Fruit fly (Drosophila melanogaster) whole organism, embryonic: ENCODE data around the gene CG46523.

Experiments used
- Aef1 ChIP-seq: fragments of 200-800 bp; sonication (Bioruptor generic); IDR thresholded peaks from 3 replicates; pipeline ENCODE4 v1.3.6; 2022; ENCODE audit warnings: missing biosample characterization, missing genetic modification characterization
- CG10147 ChIP-seq: fragments of 200-800 bp; sonication (Bioruptor generic); optimal IDR thresholded peaks from 2 replicates; lab custom pipeline; 2019; ENCODE audit warnings: missing biosample characterization, mild to moderate bottlenecking, missing genetic modification characterization, moderate library complexity
- CG10267 ChIP-seq: fragments of 200-800 bp; sonication (Bioruptor generic); optimal IDR thresholded peaks from 2 replicates; lab custom pipeline; 2018; ENCODE audit warnings: missing biosample characterization, mild to moderate bottlenecking, missing genetic modification characterization, moderate library complexity
- CG10274 ChIP-seq: fragments of 200-800 bp; sonication (Bioruptor generic); optimal IDR thresholded peaks from 3 replicates; lab custom pipeline; 2017; ENCODE audit warnings: missing biosample characterization, mild to moderate bottlenecking, missing genetic modification characterization
- CG10462 ChIP-seq: fragments of 200-800 bp; sonication (Bioruptor generic); optimal IDR thresholded peaks from 2 replicates; lab custom pipeline; 2016; ENCODE audit warnings: missing biosample characterization, missing genetic modification characterization
- CG11093 ChIP-seq: fragments of 200-800 bp; sonication (Bioruptor generic); IDR thresholded peaks from 3 replicates; pipeline ENCODE4 v1.3.6; 2022; ENCODE audit warnings: missing biosample characterization, missing genetic modification characterization
- CG11695 ChIP-seq: fragments of 200-800 bp; sonication (Bioruptor generic); IDR thresholded peaks from 3 replicates; pipeline ENCODE4 v1.3.6; 2022; ENCODE audit warnings: missing biosample characterization, missing genetic modification characterization
- CG12155 ChIP-seq: fragments of 200-800 bp; sonication (Bioruptor generic); optimal IDR thresholded peaks from 3 replicates; lab custom pipeline; 2016; ENCODE audit warnings: missing biosample characterization, missing genetic modification characterization
- CG12391 ChIP-seq: fragments of 200-800 bp; sonication (Bioruptor generic); optimal IDR thresholded peaks from 3 replicates; lab custom pipeline; 2018; ENCODE audit warnings: missing biosample characterization, mild to moderate bottlenecking, missing genetic modification characterization, moderate library complexity
- CG13123 ChIP-seq: fragments of 200-800 bp; sonication (Bioruptor generic); optimal IDR thresholded peaks from 2 replicates; lab custom pipeline; 2016; ENCODE audit warnings: missing biosample characterization, missing genetic modification characterization
- CG14710 ChIP-seq: fragments of 200-800 bp; sonication (Bioruptor generic); optimal IDR thresholded peaks from 3 replicates; lab custom pipeline; 2019; ENCODE audit warnings: missing biosample characterization, mild to moderate bottlenecking, missing genetic modification characterization, moderate library complexity
- CG16813 ChIP-seq: fragments of 200-800 bp; sonication (Bioruptor generic); IDR thresholded peaks from 3 replicates; pipeline ENCODE4 v1.3.6; 2022; ENCODE audit warnings: missing biosample characterization, missing genetic modification characterization; ENCODE audit not compliant: partially characterized antibody
- CG17328 ChIP-seq: fragments of 200-800 bp; sonication (Bioruptor generic); IDR thresholded peaks from 2 replicates; pipeline ENCODE4 v1.3.6; 2022; ENCODE audit warnings: missing biosample characterization, missing genetic modification characterization
- CG17568 ChIP-seq: fragments of 200-800 bp; sonication (Bioruptor generic); optimal IDR thresholded peaks from 2 replicates; lab custom pipeline; 2018; ENCODE audit warnings: missing biosample characterization, mild to moderate bottlenecking, missing genetic modification characterization, moderate library complexity
- CG30431 ChIP-seq: fragments of 200-800 bp; sonication (Bioruptor generic); optimal IDR thresholded peaks from 2 replicates; lab custom pipeline; 2017; ENCODE audit warnings: missing biosample characterization, missing genetic modification characterization
- CG3847 ChIP-seq: fragments of 200-800 bp; sonication (Bioruptor generic); IDR thresholded peaks from 2 replicates; pipeline ENCODE4 v1.3.6; 2022; ENCODE audit warnings: missing biosample characterization, missing genetic modification characterization
- CG4424 ChIP-seq: fragments of 200-800 bp; sonication (Bioruptor generic); optimal IDR thresholded peaks from 3 replicates; lab custom pipeline; 2016; ENCODE audit warnings: missing biosample characterization, missing genetic modification characterization
- CG6683 ChIP-seq: fragments of 200-800 bp; sonication (Bioruptor generic); optimal IDR thresholded peaks from 2 replicates; lab custom pipeline; 2017; ENCODE audit warnings: missing biosample characterization, mild to moderate bottlenecking, missing genetic modification characterization, missing genetic modification reagents
- CG8089 ChIP-seq: fragments of 200-800 bp; sonication (Bioruptor generic); optimal IDR thresholded peaks from 3 replicates; lab custom pipeline; 2016; ENCODE audit warnings: missing biosample characterization, missing genetic modification characterization
- CG8765 ChIP-seq: fragments of 200-800 bp; sonication (Bioruptor generic); IDR thresholded peaks from 2 replicates; pipeline ENCODE4 v1.3.6; 2022; ENCODE audit warnings: missing biosample characterization, missing genetic modification characterization
- Dll ChIP-seq: fragments of 200-800 bp; sonication (Bioruptor generic); IDR thresholded peaks from 4 replicates; pipeline ENCODE4 v1.3.6; 2022; ENCODE audit warnings: missing biosample characterization, missing genetic modification characterization; ENCODE audit not compliant: partially characterized antibody
- Eip74EF ChIP-seq, 2 experiments: fragments of 200-800 bp in 1 of 2; fragments of >200 bp in 1 of 2; sonication (Bioruptor generic) in 1 of 2; optimal IDR thresholded peaks; 2 replicates each; lab custom pipeline; 2017 to 2019; ENCODE audit warnings: missing biosample characterization in 2 of 2, missing genetic modification characterization in 2 of 2, mild to moderate bottlenecking in 1 of 2, moderate library complexity in 1 of 2
- Elba2 ChIP-seq: fragments of 200-800 bp; sonication (Bioruptor generic); optimal IDR thresholded peaks from 3 replicates; lab custom pipeline; 2016; ENCODE audit warnings: missing biosample characterization, missing genetic modification characterization
- Fer1 ChIP-seq: fragments of 200-800 bp; sonication (Bioruptor generic); optimal IDR thresholded peaks from 2 replicates; lab custom pipeline; 2017; ENCODE audit warnings: missing biosample characterization, mild to moderate bottlenecking, missing genetic modification characterization
- HHEX ChIP-seq: fragments of 200-800 bp; sonication (Bioruptor generic); optimal IDR thresholded peaks from 3 replicates; lab custom pipeline; 2017; ENCODE audit warnings: missing biosample characterization, mild to moderate bottlenecking, missing genetic modification characterization, missing genetic modification reagents
- Hey ChIP-seq: fragments of 200-800 bp; sonication (Bioruptor generic); optimal IDR thresholded peaks from 3 replicates; lab custom pipeline; 2018; ENCODE audit warnings: missing biosample characterization, mild to moderate bottlenecking, missing genetic modification characterization
- Mad ChIP-seq: fragments of 200-800 bp; sonication (Bioruptor generic); optimal IDR thresholded peaks from 2 replicates; lab custom pipeline; 2016; ENCODE audit warnings: missing biosample characterization, missing genetic modification characterization
- Med ChIP-seq: fragments of 200-800 bp; sonication (Bioruptor generic); peaks from one replicate; lab custom pipeline; 2016; ENCODE audit warnings: missing biosample characterization, missing genetic modification characterization, mild to moderate bottlenecking, inconsistent platforms, moderate library complexity
- Myb ChIP-seq: fragments of 200-800 bp; sonication (Bioruptor generic); optimal IDR thresholded peaks from 2 replicates; lab custom pipeline; 2016; ENCODE audit warnings: missing biosample characterization, missing genetic modification characterization
- Oli ChIP-seq: fragments of 200-800 bp; sonication (Bioruptor generic); optimal IDR thresholded peaks from 2 replicates; lab custom pipeline; 2018; ENCODE audit warnings: missing biosample characterization, mild to moderate bottlenecking, missing genetic modification characterization, moderate library complexity
- Ssrp ChIP-seq: fragments of 200-800 bp; sonication (Bioruptor generic); optimal IDR thresholded peaks from 2 replicates; lab custom pipeline; 2018; ENCODE audit warnings: missing biosample characterization, mild to moderate bottlenecking, missing genetic modification characterization, moderate library complexity
- Taf1 ChIP-seq: fragments of 200-800 bp; sonication (Bioruptor generic); IDR thresholded peaks from 2 replicates; pipeline ENCODE4 v1.3.6; 2022; ENCODE audit warnings: missing biosample characterization, missing genetic modification characterization
- abd-A ChIP-seq: fragments of 200-800 bp; sonication (Bioruptor generic); optimal IDR thresholded peaks from 3 replicates; lab custom pipeline; 2019; ENCODE audit warnings: missing biosample characterization, mild to moderate bottlenecking, missing genetic modification characterization, moderate library complexity
- aop ChIP-seq: fragments of 200-800 bp; sonication (Bioruptor generic); IDR thresholded peaks from 2 replicates; pipeline ENCODE4 v1.3.6; 2022; ENCODE audit warnings: missing biosample characterization, missing genetic modification characterization
- croc ChIP-seq: fragments of 200-800 bp; sonication (Bioruptor generic); conservative IDR thresholded peaks from 3 replicates; pipeline ENCODE4 v1.3.6; 2022; ENCODE audit warnings: missing biosample characterization, missing genetic modification characterization
- ewg ChIP-seq: fragments of 200-800 bp; sonication (Bioruptor generic); optimal IDR thresholded peaks from 3 replicates; lab custom pipeline; 2017; ENCODE audit warnings: mild to moderate bottlenecking, missing biosample characterization, missing genetic modification reagents, missing genetic modification characterization
- eyg ChIP-seq: fragments of 200-800 bp; sonication (Bioruptor generic); optimal IDR thresholded peaks from 3 replicates; lab custom pipeline; 2016; ENCODE audit warnings: missing biosample characterization, missing genetic modification characterization
- fru ChIP-seq: fragments of >200 bp; optimal IDR thresholded peaks from 2 replicates; lab custom pipeline; 2017
- gcm ChIP-seq: fragments of 200-800 bp; sonication (Bioruptor generic); optimal IDR thresholded peaks from 2 replicates; lab custom pipeline; 2019; ENCODE audit warnings: missing biosample characterization, mild to moderate bottlenecking, missing genetic modification characterization, moderate library complexity
- gem ChIP-seq: fragments of 200-800 bp; sonication (Bioruptor generic); optimal IDR thresholded peaks from 2 replicates; lab custom pipeline; 2019; ENCODE audit warnings: missing biosample characterization, mild to moderate bottlenecking, missing genetic modification characterization, moderate library complexity
- grau ChIP-seq: fragments of 200-800 bp; optimal IDR thresholded peaks from 3 replicates; lab custom pipeline; 2019; ENCODE audit warnings: missing biosample characterization, mild to moderate bottlenecking, missing genetic modification characterization, moderate library complexity
- gsb ChIP-seq: fragments of 200-800 bp; sonication (Bioruptor generic); IDR thresholded peaks from 2 replicates; pipeline ENCODE4 v1.3.6; 2022; ENCODE audit warnings: missing biosample characterization, missing genetic modification characterization
- mld ChIP-seq: fragments of 200-800 bp; sonication (Bioruptor generic); IDR thresholded peaks from 3 replicates; pipeline ENCODE4 v1.3.6; 2022; ENCODE audit warnings: missing biosample characterization, missing genetic modification characterization; ENCODE audit not compliant: partially characterized antibody
- pb ChIP-seq: fragments of 200-800 bp; sonication (Bioruptor generic); optimal IDR thresholded peaks from 3 replicates; lab custom pipeline; 2016; ENCODE audit warnings: missing biosample characterization, missing genetic modification characterization
- pita ChIP-seq: fragments of 200-800 bp; sonication (Bioruptor generic); optimal IDR thresholded peaks from 2 replicates; lab custom pipeline; 2017; ENCODE audit warnings: missing biosample characterization, mild to moderate bottlenecking, missing genetic modification characterization
- sc ChIP-seq, 3 experiments: fragments of >200 bp in 2 of 3; fragments of 200-800 bp in 1 of 3; sonication (Bioruptor generic) in 1 of 3; optimal IDR thresholded peaks; 2 replicates in 2 of 3; 3 replicates in 1 of 3; lab custom pipeline; 2017; ENCODE audit warnings: mild to moderate bottlenecking in 1 of 3, missing biosample characterization in 1 of 3, missing genetic modification characterization in 1 of 3, missing genetic modification reagents in 1 of 3
- sob ChIP-seq: fragments of 200-800 bp; sonication (Bioruptor generic); IDR thresholded peaks from 2 replicates; pipeline ENCODE4 v1.3.6; 2022; ENCODE audit warnings: missing biosample characterization, missing genetic modification characterization
- stc ChIP-seq: fragments of 200-800 bp; sonication (Bioruptor generic); IDR thresholded peaks from 2 replicates; pipeline ENCODE4 v1.3.6; 2022; ENCODE audit warnings: missing biosample characterization, missing genetic modification characterization
- vnd ChIP-seq: fragments of 200-800 bp; sonication (Bioruptor generic); IDR thresholded peaks from 3 replicates; pipeline ENCODE4 v1.3.6; 2022; ENCODE audit warnings: missing biosample characterization, missing genetic modification characterization; ENCODE audit not compliant: partially characterized antibody

CG46523 gene

DNA sequence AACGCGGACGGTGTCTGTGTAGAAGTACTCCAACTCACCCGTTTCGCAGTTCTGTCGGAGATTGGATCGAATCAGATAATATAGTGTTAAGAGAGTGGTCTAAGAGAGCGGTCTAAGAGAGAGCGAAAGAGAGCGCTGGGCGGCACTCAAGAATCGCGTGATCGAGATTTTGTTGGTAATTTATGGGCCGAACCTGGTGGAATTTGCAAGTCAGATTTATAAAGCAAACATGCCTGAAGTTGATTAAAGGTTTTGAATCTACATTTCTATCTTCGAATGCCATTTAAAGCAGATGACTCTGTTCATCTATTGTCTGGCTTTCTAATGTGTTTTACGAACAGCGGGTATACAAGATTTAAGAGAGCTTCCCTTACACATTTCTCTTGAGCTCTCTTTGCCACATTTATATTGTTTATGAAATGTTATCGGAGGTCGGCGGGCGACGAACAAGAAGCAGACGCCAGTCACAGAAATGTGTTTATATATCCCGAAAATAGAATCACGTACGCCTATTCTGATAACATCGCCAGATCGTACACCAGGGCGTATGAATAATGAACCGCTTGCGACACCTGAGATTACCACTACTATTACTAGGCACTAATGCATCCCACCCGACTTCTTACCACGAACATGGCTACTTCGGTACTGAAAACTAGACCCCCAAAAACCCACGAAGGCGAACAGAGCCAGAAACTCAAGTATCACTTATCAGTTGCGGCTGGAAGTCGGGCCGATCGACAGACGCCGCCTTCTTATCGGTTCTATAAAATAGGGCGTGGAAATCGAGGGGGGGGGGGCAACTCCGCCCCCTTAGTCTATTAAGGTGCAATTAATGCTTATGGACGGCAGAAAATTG lies 28.8 kb upstream of the CG46523 start (continued):
- no peak for TF ChIP-seq vnd (GFP tag; lab: Robert Waterston, UW)
- no peak for TF ChIP-seq Taf1 (GFP tag; lab: Robert Waterston, UW)
- TF ChIP-seq CG12391 (tag; lab: Kevin White, UChicago) = no peak
- peak; percentile 60; the same call in 1 of the 4 replicates for TF ChIP-seq Dll (GFP tag; lab: Robert Waterston, UW)
- TF ChIP-seq Mad (GFP tag; lab: Kevin White, UChicago) = no peak
- no peak for TF ChIP-seq gsb (GFP tag; lab: Robert Waterston, UW)
- no peak for TF ChIP-seq croc (GFP tag; lab: Robert Waterston, UW)
- no peak for TF ChIP-seq stc
- TF ChIP-seq CG17328 (GFP tag; lab: Robert Waterston, UW) = no peak
- peak; percentile 6 for TF ChIP-seq Fer1 (GFP tag; lab: Kevin White, UChicago)
- TF ChIP-seq CG17568 = no peak
- no peak for TF ChIP-seq fru (lab: Kevin White, UChicago)
- no peak for TF ChIP-seq CG10462 (GFP tag; lab: Kevin White, UChicago)
- TF ChIP-seq grau = no peak
- no peak for TF ChIP-seq CG10147 (GFP tag; lab: Kevin White, UChicago)
- no peak for TF ChIP-seq HHEX (GFP tag; lab: Kevin White, UChicago)
- TF ChIP-seq mld (GFP tag; lab: Robert Waterston, UW) = no peak
- no peak for TF ChIP-seq CG8765 (GFP tag; lab: Robert Waterston, UW)
- TF ChIP-seq CG12155 (GFP tag; lab: Kevin White, UChicago) = no peak
- no peak for TF ChIP-seq CG4424 (GFP tag; lab: Kevin White, UChicago)
- TF ChIP-seq Oli (tag; lab: Kevin White, UChicago) = no peak
- no peak for TF ChIP-seq gcm (GFP tag; lab: Kevin White, UChicago)
- TF ChIP-seq CG11695 (GFP tag; lab: Robert Waterston, UW) = no peak
- TF ChIP-seq CG3847 = no peak
- no peak for TF ChIP-seq CG6683 (GFP tag; lab: Kevin White, UChicago)
- TF ChIP-seq aop (GFP tag; lab: Robert Waterston, UW) = no peak
- peak; percentile 29 for TF ChIP-seq Hey (tag; lab: Kevin White, UChicago)
- no peak for TF ChIP-seq pita
- TF ChIP-seq Ssrp (tag; lab: Kevin White, UChicago) = no peak
- no peak for TF ChIP-seq eyg (GFP tag; lab: Kevin White, UChicago)
- no peak for TF ChIP-seq CG14710 (tag; lab: Kevin White, UChicago)
- TF ChIP-seq CG16813 (GFP tag; lab: Robert Waterston, UW) = no peak
- no peak for TF ChIP-seq ewg (GFP tag; lab: Kevin White, UChicago)
- no peak for TF ChIP-seq CG10267
- no peak for TF ChIP-seq CG10274
- TF ChIP-seq Elba2 (GFP tag; lab: Kevin White, UChicago) = no peak
- no peak for TF ChIP-seq CG30431 (GFP tag; lab: Kevin White, UChicago)
- TF ChIP-seq sc (optimal IDR thresholded peaks at IDR 0.05; lab: Kevin White, UChicago) = no peak
- TF ChIP-seq sc (GFP tag; optimal IDR thresholded peaks at IDR 0.05; lab: Kevin White, UChicago) = no peak
- TF ChIP-seq pb = no peak
- no peak for TF ChIP-seq abd-A
- TF ChIP-seq CG13123 (GFP tag; lab: Kevin White, UChicago) = no peak
- TF ChIP-seq Aef1 (GFP tag; lab: Robert Waterston, UW) = no peak
- peak; percentile 17; the same call in 1 of the 2 replicates for TF ChIP-seq sob (GFP tag; lab: Robert Waterston, UW)
- no peak for TF ChIP-seq Myb (GFP tag; lab: Kevin White, UChicago)
- TF ChIP-seq Med (GFP tag; lab: Kevin White, UChicago) = peak; percentile 70
- no peak for TF ChIP-seq gem (tag; lab: Kevin White, UChicago)
- no peak for TF ChIP-seq CG8089 (GFP tag; lab: Kevin White, UChicago)
- TF ChIP-seq CG11093 (GFP tag; lab: Robert Waterston, UW) = no peak
- no peak for TF ChIP-seq Eip74EF (GFP tag; optimal IDR thresholded peaks at IDR 0.05; lab: Kevin White, UChicago)
